Fruit fly (Drosophila melanogaster) whole organism, embryonic: Measurements from ENCODE around the gene CG4957.

Experiments used
- Antp ChIP-seq: fragments of 200-800 bp; sonication (Bioruptor generic); optimal IDR thresholded peaks from 3 replicates; lab custom pipeline; 2016; ENCODE audit warnings: missing biosample characterization, missing genetic modification characterization
- C15 ChIP-seq: fragments of 200-800 bp; sonication (Bioruptor generic); IDR thresholded peaks from 3 replicates; pipeline ENCODE4 v1.3.6; 2022; ENCODE audit warnings: missing biosample characterization, missing genetic modification characterization
- CG10267 ChIP-seq: fragments of 200-800 bp; sonication (Bioruptor generic); optimal IDR thresholded peaks from 2 replicates; lab custom pipeline; 2018; ENCODE audit warnings: missing biosample characterization, mild to moderate bottlenecking, missing genetic modification characterization, moderate library complexity
- CG10543 ChIP-seq: fragments of 200-800 bp; sonication (Bioruptor generic); optimal IDR thresholded peaks from 3 replicates; lab custom pipeline; 2017; ENCODE audit warnings: missing biosample characterization, mild to moderate bottlenecking, missing genetic modification characterization, moderate library complexity
- CG12219 ChIP-seq: fragments of 200-800 bp; sonication (Bioruptor generic); optimal IDR thresholded peaks from 3 replicates; lab custom pipeline; 2018; ENCODE audit warnings: missing biosample characterization, mild to moderate bottlenecking, missing genetic modification characterization
- CG12391 ChIP-seq: fragments of 200-800 bp; sonication (Bioruptor generic); optimal IDR thresholded peaks from 3 replicates; lab custom pipeline; 2018; ENCODE audit warnings: missing biosample characterization, mild to moderate bottlenecking, missing genetic modification characterization, moderate library complexity
- CG14710 ChIP-seq: fragments of 200-800 bp; sonication (Bioruptor generic); optimal IDR thresholded peaks from 3 replicates; lab custom pipeline; 2019; ENCODE audit warnings: missing biosample characterization, mild to moderate bottlenecking, missing genetic modification characterization, moderate library complexity
- CG17328 ChIP-seq: fragments of 200-800 bp; sonication (Bioruptor generic); IDR thresholded peaks from 2 replicates; pipeline ENCODE4 v1.3.6; 2022; ENCODE audit warnings: missing biosample characterization, missing genetic modification characterization
- CG17568 ChIP-seq: fragments of 200-800 bp; sonication (Bioruptor generic); optimal IDR thresholded peaks from 2 replicates; lab custom pipeline; 2018; ENCODE audit warnings: missing biosample characterization, mild to moderate bottlenecking, missing genetic modification characterization, moderate library complexity
- CG17829 ChIP-seq: fragments of 200-800 bp; optimal IDR thresholded peaks from 2 replicates; lab custom pipeline; 2019; ENCODE audit warnings: missing biosample characterization, mild to moderate bottlenecking, missing genetic modification characterization, moderate library complexity
- CG18011 ChIP-seq: fragments of 200-800 bp; sonication (Bioruptor generic); optimal IDR thresholded peaks from 2 replicates; lab custom pipeline; 2017; ENCODE audit warnings: missing biosample characterization, missing genetic modification characterization, mild to moderate bottlenecking, moderate library complexity, missing genotype
- CG31224 ChIP-seq: fragments of 200-800 bp; sonication (Bioruptor generic); IDR thresholded peaks from 2 replicates; pipeline ENCODE4 v1.3.6; 2022; ENCODE audit warnings: missing biosample characterization, missing genetic modification characterization
- CG6272 ChIP-seq: fragments of 200-800 bp; sonication (Bioruptor generic); IDR thresholded peaks from 2 replicates; pipeline ENCODE4 v1.3.6; 2022; ENCODE audit warnings: missing biosample characterization, missing genetic modification characterization
- CG7839 ChIP-seq: fragments of 200-800 bp; sonication (Bioruptor generic); optimal IDR thresholded peaks from 3 replicates; lab custom pipeline; 2018; ENCODE audit warnings: missing biosample characterization, mild to moderate bottlenecking, missing genetic modification characterization, moderate library complexity
- CG9727 ChIP-seq: fragments of 200-800 bp; sonication (Bioruptor generic); optimal IDR thresholded peaks from 3 replicates; lab custom pipeline; 2017; ENCODE audit warnings: missing biosample characterization, mild to moderate bottlenecking, missing genetic modification characterization
- CG9817 ChIP-seq: fragments of 200-800 bp; sonication (Bioruptor generic); optimal IDR thresholded peaks from 2 replicates; lab custom pipeline; 2018; ENCODE audit warnings: missing biosample characterization, mild to moderate bottlenecking, missing genetic modification characterization, moderate library complexity
- Chrac-16 ChIP-seq: fragments of 200-800 bp; sonication (Bioruptor generic); optimal IDR thresholded peaks from 3 replicates; lab custom pipeline; 2016; ENCODE audit warnings: missing biosample characterization, missing genetic modification characterization
- CrebB ChIP-seq: fragments of 200-800 bp; sonication (Bioruptor generic); optimal IDR thresholded peaks from 3 replicates; lab custom pipeline; 2018; ENCODE audit warnings: missing biosample characterization, mild to moderate bottlenecking, missing genetic modification characterization
- Doc2 ChIP-seq: fragments of 200-800 bp; sonication (Bioruptor generic); IDR thresholded peaks from 2 replicates; pipeline ENCODE4 v1.3.6; 2022; ENCODE audit warnings: missing biosample characterization, missing genetic modification characterization
- Hr51 ChIP-seq, 2 experiments: fragments of 200-800 bp; sonication (Bioruptor generic); optimal IDR thresholded peaks; 2 replicates in 1 of 2; 3 replicates in 1 of 2; lab custom pipeline; 2016 to 2018; ENCODE audit warnings: missing biosample characterization in 2 of 2, missing genetic modification characterization in 2 of 2, mild to moderate bottlenecking in 1 of 2, moderate library complexity in 1 of 2
- Kr ChIP-seq: fragments of 200-800 bp; sonication (Bioruptor generic); optimal IDR thresholded peaks from 2 replicates; lab custom pipeline; 2017; ENCODE audit warnings: missing biosample characterization, mild to moderate bottlenecking, missing genetic modification characterization
- Nf-YB ChIP-seq: fragments of 200-800 bp; sonication (Bioruptor generic); optimal IDR thresholded peaks from 3 replicates; lab custom pipeline; 2019; ENCODE audit warnings: missing biosample characterization, mild to moderate bottlenecking, missing genetic modification characterization, moderate library complexity
- Oaz ChIP-seq: fragments of 200-800 bp; sonication (Bioruptor generic); IDR thresholded peaks from 2 replicates; pipeline ENCODE4 v1.3.6; 2022; ENCODE audit warnings: missing biosample characterization, missing genetic modification characterization
- Oli ChIP-seq: fragments of 200-800 bp; sonication (Bioruptor generic); optimal IDR thresholded peaks from 2 replicates; lab custom pipeline; 2018; ENCODE audit warnings: missing biosample characterization, mild to moderate bottlenecking, missing genetic modification characterization, moderate library complexity
- PHDP ChIP-seq: fragments of 200-800 bp; sonication (Bioruptor generic); optimal IDR thresholded peaks from 3 replicates; lab custom pipeline; 2018; ENCODE audit warnings: missing biosample characterization, mild to moderate bottlenecking, missing genetic modification characterization, moderate library complexity
- ab ChIP-seq: fragments of 200-800 bp; sonication (Bioruptor generic); optimal IDR thresholded peaks from 2 replicates; lab custom pipeline; 2016; ENCODE audit warnings: missing biosample characterization, missing genetic modification characterization
- abd-A ChIP-seq: fragments of 200-800 bp; sonication (Bioruptor generic); optimal IDR thresholded peaks from 3 replicates; lab custom pipeline; 2019; ENCODE audit warnings: missing biosample characterization, mild to moderate bottlenecking, missing genetic modification characterization, moderate library complexity
- bbx ChIP-seq: fragments of 200-800 bp; sonication (Bioruptor generic); IDR thresholded peaks from 2 replicates; pipeline ENCODE4 v1.3.6; 2022; ENCODE audit warnings: missing biosample characterization, missing genetic modification characterization; ENCODE audit not compliant: partially characterized antibody
- bowl ChIP-seq: fragments of 200-800 bp; sonication (Bioruptor generic); IDR thresholded peaks from 2 replicates; pipeline ENCODE4 v1.3.6; 2022; ENCODE audit warnings: missing biosample characterization, missing genetic modification characterization
- dmrt11E ChIP-seq: fragments of 200-800 bp; sonication (Bioruptor generic); optimal IDR thresholded peaks from 3 replicates; lab custom pipeline; 2018; ENCODE audit warnings: missing biosample characterization, mild to moderate bottlenecking, missing genetic modification characterization, moderate library complexity
- dmrt99B ChIP-seq: fragments of 200-800 bp; sonication (Bioruptor generic); optimal IDR thresholded peaks from 2 replicates; lab custom pipeline; 2018; ENCODE audit warnings: missing biosample characterization, mild to moderate bottlenecking, missing genetic modification characterization, moderate library complexity
- eve ChIP-seq, 2 experiments: fragments of >200 bp; optimal IDR thresholded peaks; 2 replicates each; lab custom pipeline; 2017; ENCODE audit warnings: missing biosample characterization in 2 of 2, missing genetic modification characterization in 2 of 2
- hkb ChIP-seq, 2 experiments: fragments of 200-800 bp in 1 of 2; fragments of >200 bp in 1 of 2; sonication (Bioruptor generic) in 1 of 2; IDR thresholded peaks in 1 of 2; optimal IDR thresholded peaks in 1 of 2; 2 replicates each; pipeline versions ENCODE4 v1.3.6 to Lab custom; 2017 to 2022; ENCODE audit warnings: missing biosample characterization in 1 of 2, missing genetic modification characterization in 1 of 2
- hth ChIP-seq: fragments of >200 bp; optimal IDR thresholded peaks from 2 replicates; lab custom pipeline; 2017; ENCODE audit warnings: inconsistent platforms
- jigr1 ChIP-seq: fragments of 200-800 bp; sonication (Bioruptor generic); IDR thresholded peaks from 3 replicates; pipeline ENCODE4 v1.3.6; 2022; ENCODE audit warnings: missing biosample characterization, missing genetic modification characterization
- lilli ChIP-seq: fragments of 200-800 bp; sonication (Bioruptor generic); optimal IDR thresholded peaks from 3 replicates; lab custom pipeline; 2016; ENCODE audit warnings: missing biosample characterization, missing genetic modification characterization
- lov ChIP-seq, 2 experiments: fragments of 200-800 bp in 1 of 2; fragments of >200 bp in 1 of 2; sonication (Bioruptor generic) in 1 of 2; IDR thresholded peaks in 1 of 2; optimal IDR thresholded peaks in 1 of 2; 2 replicates in 1 of 2; 3 replicates in 1 of 2; pipeline versions ENCODE4 v1.3.6 to Lab custom; 2017 to 2022; ENCODE audit warnings: missing biosample characterization in 1 of 2, missing genetic modification characterization in 1 of 2
- maf-S ChIP-seq: fragments of 200-800 bp; sonication (Bioruptor generic); optimal IDR thresholded peaks from 2 replicates; lab custom pipeline; 2016; ENCODE audit warnings: missing biosample characterization, missing genetic modification characterization
- nau ChIP-seq: fragments of 200-800 bp; sonication (Bioruptor generic); optimal IDR thresholded peaks from 3 replicates; lab custom pipeline; 2017; ENCODE audit warnings: missing biosample characterization, mild to moderate bottlenecking, missing genetic modification characterization, missing genetic modification reagents
- onecut ChIP-seq: fragments of 200-800 bp; sonication (Bioruptor generic); IDR thresholded peaks from 2 replicates; pipeline ENCODE4 v1.3.6; 2022; ENCODE audit warnings: missing biosample characterization, missing genetic modification characterization
- otp ChIP-seq: fragments of 200-800 bp; sonication (Bioruptor generic); IDR thresholded peaks from 3 replicates; pipeline ENCODE4, ENCODE4 v1.3.6; 2022; ENCODE audit warnings: missing biosample characterization, missing genetic modification characterization
- p53 ChIP-seq: fragments of 200-800 bp; sonication (Bioruptor generic); optimal IDR thresholded peaks from 2 replicates; lab custom pipeline; 2016; ENCODE audit warnings: missing biosample characterization, missing genetic modification characterization
- psq ChIP-seq: fragments of 200-800 bp; sonication (Bioruptor generic); optimal IDR thresholded peaks from 2 replicates; lab custom pipeline; 2017; ENCODE audit warnings: missing biosample characterization, missing genetic modification characterization
- row ChIP-seq: fragments of 200-800 bp; sonication (Bioruptor generic); IDR thresholded peaks from 3 replicates; pipeline ENCODE4 v1.3.6; 2022; ENCODE audit warnings: missing biosample characterization, missing genetic modification characterization
- slou ChIP-seq: fragments of 200-800 bp; sonication (Bioruptor generic); optimal IDR thresholded peaks from 3 replicates; lab custom pipeline; 2016; ENCODE audit warnings: missing biosample characterization, missing genetic modification characterization
- ssp ChIP-seq: fragments of 200-800 bp; sonication (Bioruptor generic); IDR thresholded peaks from 2 replicates; pipeline ENCODE4 v1.3.6; 2022; ENCODE audit warnings: missing biosample characterization, missing genetic modification characterization
- vvl ChIP-seq: fragments of 200-800 bp; sonication (Bioruptor generic); IDR thresholded peaks from 2 replicates; pipeline ENCODE4 v1.3.6; 2022; ENCODE audit warnings: missing biosample characterization, missing genetic modification characterization
- zen ChIP-seq: fragments of 200-800 bp; sonication (Bioruptor generic); optimal IDR thresholded peaks from 3 replicates; lab custom pipeline; 2018; ENCODE audit warnings: missing biosample characterization, mild to moderate bottlenecking, missing genetic modification characterization, moderate library complexity
- zf30C ChIP-seq: fragments of 200-800 bp; sonication (Bioruptor generic); optimal IDR thresholded peaks from 3 replicates; lab custom pipeline; 2018; ENCODE audit warnings: missing biosample characterization, mild to moderate bottlenecking, missing genetic modification characterization

Gene CG4957

dm6 chr2L:10299077-10299809 lies 30.6 kb downstream of the CG4957 start (continued):
- TF ChIP-seq onecut (GFP tag; lab: Robert Waterston, UW), result peak; percentile 62
- no peak for TF ChIP-seq CG9817 (tag; lab: Kevin White, UChicago)
- no peak for TF ChIP-seq maf-S (GFP tag; lab: Kevin White, UChicago)
- no peak for TF ChIP-seq p53 (GFP tag; lab: Kevin White, UChicago)
- no peak for TF ChIP-seq zen (tag; lab: Kevin White, UChicago)
- peak; percentile 60 for TF ChIP-seq CG7839 (tag; lab: Kevin White, UChicago)
- no peak for TF ChIP-seq jigr1
- TF ChIP-seq CG10543 (GFP tag; lab: Kevin White, UChicago), result no peak
- peak in 1 of 2 experiments; percentile 42 for TF ChIP-seq Hr51 (GFP tag; optimal IDR thresholded peaks at IDR 0.05; lab: Kevin White, UChicago)
- no peak for TF ChIP-seq CG14710 (tag; lab: Kevin White, UChicago)
- TF ChIP-seq PHDP (tag; lab: Kevin White, UChicago), result peak; percentile 33
- no peak for TF ChIP-seq CG17829 (tag; lab: Kevin White, UChicago)
- no peak for TF ChIP-seq lov (optimal IDR thresholded peaks at IDR 0.05; lab: Kevin White, UChicago)
- TF ChIP-seq lov (GFP tag; IDR thresholded peaks at IDR 0.05; lab: Robert Waterston, UW), result no peak
- no peak for TF ChIP-seq CG9727 (GFP tag; lab: Kevin White, UChicago)
- no peak for TF ChIP-seq slou (GFP tag; lab: Kevin White, UChicago)
- TF ChIP-seq Oli (tag; lab: Kevin White, UChicago), result peak; percentile 17
- TF ChIP-seq Antp (GFP tag; lab: Kevin White, UChicago), result no peak
- peak; percentile 17; the same call in 1 of the 2 replicates for TF ChIP-seq vvl (GFP tag; lab: Robert Waterston, UW)
- TF ChIP-seq zf30C (GFP tag; lab: Kevin White, UChicago), result no peak
- no peak for TF ChIP-seq Oaz
- TF ChIP-seq hth (lab: Kevin White, UChicago), result no peak
- TF ChIP-seq Chrac-16 (GFP tag; lab: Kevin White, UChicago), result no peak
- TF ChIP-seq CrebB (tag; lab: Kevin White, UChicago), result no peak
- TF ChIP-seq hkb (optimal IDR thresholded peaks at IDR 0.05; lab: Kevin White, UChicago), result no peak
- TF ChIP-seq hkb (GFP tag; IDR thresholded peaks at IDR 0.05; lab: Robert Waterston, UW), result 0 out of 2 replicates have a peak, but pooled peaks have one; percentile 13
- peak; percentile 34 for TF ChIP-seq dmrt99B (tag; lab: Kevin White, UChicago)
- no peak for TF ChIP-seq CG17328 (GFP tag; lab: Robert Waterston, UW)
- no peak for TF ChIP-seq psq (GFP tag; lab: Kevin White, UChicago)
- no peak for TF ChIP-seq lilli (GFP tag; lab: Kevin White, UChicago)
- TF ChIP-seq ssp (GFP tag; lab: Robert Waterston, UW), result no peak
- TF ChIP-seq C15 (GFP tag; lab: Robert Waterston, UW), result no peak
- no peak for TF ChIP-seq CG10267
- TF ChIP-seq CG12219, result peak; percentile 17
- TF ChIP-seq Nf-YB (GFP tag; lab: Kevin White, UChicago), result no peak
- no peak for TF ChIP-seq abd-A (tag; lab: Kevin White, UChicago)
- no peak for TF ChIP-seq bowl (GFP tag; lab: Robert Waterston, UW)
- TF ChIP-seq CG12391 (tag; lab: Kevin White, UChicago), result peak; percentile 23
- peak; percentile 20 for TF ChIP-seq dmrt11E (tag; lab: Kevin White, UChicago)
- peak; percentile 12 for TF ChIP-seq CG18011 (GFP tag; lab: Kevin White, UChicago)
- no peak for TF ChIP-seq ab (GFP tag; lab: Kevin White, UChicago)
- no peak for TF ChIP-seq CG31224
- TF ChIP-seq otp (GFP tag; lab: Robert Waterston, UW), result no peak
- TF ChIP-seq row (GFP tag; lab: Robert Waterston, UW), result peak; percentile 47; the same call in 2 of the 3 replicates
- peak in 1 of 2 experiments; percentile 41 for TF ChIP-seq eve (GFP tag; optimal IDR thresholded peaks at IDR 0.05; lab: Kevin White, UChicago)
- TF ChIP-seq Kr (GFP tag; lab: Kevin White, UChicago), result no peak
- TF ChIP-seq nau, result no peak
- TF ChIP-seq bbx, result no peak
- TF ChIP-seq Doc2 (GFP tag; lab: Robert Waterston, UW), result no peak
- no peak for TF ChIP-seq CG6272 (GFP tag; lab: Robert Waterston, UW)
- peak; percentile 8 for TF ChIP-seq CG17568
